Fruit fly (Drosophila melanogaster) whole organism, prepupa: ENCODE measurements around the gene RhoGEF3.

Experiments
- CG9139 ChIP-seq: fragments of 200-800 bp; sonication (Bioruptor generic); optimal IDR thresholded peaks from 3 replicates; lab custom pipeline; 2017; ENCODE audit warnings: missing biosample characterization, mild to moderate bottlenecking, missing genetic modification characterization
- Eip75B ChIP-seq: fragments of 200-800 bp; sonication (Bioruptor generic); optimal IDR thresholded peaks from 3 replicates; lab custom pipeline; 2016; ENCODE audit warnings: missing biosample characterization, missing genetic modification characterization
- Ets21C ChIP-seq: fragments of 200-800 bp; sonication (Bioruptor generic); optimal IDR thresholded peaks from 3 replicates; lab custom pipeline; 2016; ENCODE audit warnings: missing biosample characterization, missing genetic modification characterization
- cyc ChIP-seq: fragments of 200-800 bp; sonication (Bioruptor generic); optimal IDR thresholded peaks from 3 replicates; lab custom pipeline; 2016; ENCODE audit warnings: missing biosample characterization, missing genetic modification characterization
- esn ChIP-seq: fragments of 200-800 bp; sonication (Bioruptor generic); optimal IDR thresholded peaks from 2 replicates; lab custom pipeline; 2016; ENCODE audit warnings: missing biosample characterization, mild to moderate bottlenecking, missing genetic modification characterization, moderate library complexity
- fd85E ChIP-seq: fragments of 200-800 bp; sonication (Bioruptor generic); optimal IDR thresholded peaks from 3 replicates; lab custom pipeline; 2016; ENCODE audit warnings: missing biosample characterization, missing genetic modification characterization
- fkh ChIP-seq: fragments of 200-800 bp; sonication (Bioruptor generic); optimal IDR thresholded peaks from 3 replicates; lab custom pipeline; 2017; ENCODE audit warnings: missing biosample characterization, mild to moderate bottlenecking, missing genetic modification characterization, moderate library complexity
- net ChIP-seq: fragments of 200-800 bp; sonication (Bioruptor generic); optimal IDR thresholded peaks from 3 replicates; lab custom pipeline; 2016; ENCODE audit warnings: missing biosample characterization, missing genetic modification characterization

The RhoGEF3 gene

DNA sequence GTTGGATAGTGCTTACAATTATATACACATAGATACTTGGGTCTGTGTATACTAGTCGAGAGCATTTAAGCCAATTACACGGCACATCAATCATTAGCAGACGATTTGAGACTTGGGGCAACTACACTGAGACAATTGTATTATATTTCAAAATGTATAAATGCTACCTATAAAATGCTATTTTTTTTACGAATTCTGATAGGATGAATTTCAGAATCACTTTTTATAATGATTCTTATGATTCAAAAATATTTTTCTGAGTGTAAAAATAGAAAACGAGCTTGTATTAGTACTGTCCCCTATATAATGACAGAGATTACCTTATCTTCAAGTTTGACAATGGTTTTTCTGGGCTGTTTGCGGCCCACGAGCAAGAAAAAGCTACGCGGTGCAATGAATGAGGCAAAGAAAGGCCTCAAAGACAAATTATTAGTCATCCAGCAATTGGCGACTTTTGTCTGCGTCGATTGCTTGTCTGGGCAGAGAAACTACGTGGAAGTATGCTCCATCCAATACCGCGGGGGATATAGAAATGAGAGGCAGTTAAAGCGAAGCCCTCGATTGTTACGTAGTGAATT, 73.5 kb downstream of the RhoGEF3 start (continued):
- TF ChIP-seq Ets21C (GFP tag; lab: Kevin White, UChicago) (no peak), CG9139 (GFP tag; lab: Kevin White, UChicago) (no peak), fd85E (GFP tag; lab: Kevin White, UChicago) (no peak), net (no peak), fkh (no peak), Eip75B (GFP tag; lab: Kevin White, UChicago) (no peak), esn (GFP tag; lab: Kevin White, UChicago) (peak; percentile 63), cyc (GFP tag; lab: Kevin White, UChicago) (peak; percentile 32)
